Fruit fly (Drosophila melanogaster) whole organism, embryonic: ENCODE data around the gene Ald2.

ENCODE experiments used
- Awh ChIP-seq: fragments of 200-800 bp; sonication (Bioruptor generic); IDR thresholded peaks from 2 replicates; pipeline ENCODE4, ENCODE4 v1.3.6; 2022; ENCODE audit warnings: missing biosample characterization, missing genetic modification characterization
- B-H2 ChIP-seq: fragments of 200-800 bp; sonication (Bioruptor generic); optimal IDR thresholded peaks from 2 replicates; lab custom pipeline; 2018; ENCODE audit warnings: missing biosample characterization, mild to moderate bottlenecking, missing genetic modification characterization
- CG10267 ChIP-seq: fragments of 200-800 bp; sonication (Bioruptor generic); optimal IDR thresholded peaks from 2 replicates; lab custom pipeline; 2018; ENCODE audit warnings: missing biosample characterization, mild to moderate bottlenecking, missing genetic modification characterization, moderate library complexity
- CG11695 ChIP-seq: fragments of 200-800 bp; sonication (Bioruptor generic); IDR thresholded peaks from 3 replicates; pipeline ENCODE4 v1.3.6; 2022; ENCODE audit warnings: missing biosample characterization, missing genetic modification characterization
- CG13624 ChIP-seq: fragments of 200-800 bp; sonication (Bioruptor generic); optimal IDR thresholded peaks from 2 replicates; lab custom pipeline; 2016; ENCODE audit warnings: missing biosample characterization, missing genetic modification characterization
- CG14014 ChIP-seq: fragments of 200-800 bp; sonication (Bioruptor generic); IDR thresholded peaks from 2 replicates; pipeline ENCODE4 v1.3.6; 2022; ENCODE audit warnings: missing biosample characterization, missing genetic modification characterization
- CG14441 ChIP-seq: fragments of 200-800 bp; sonication (Bioruptor generic); IDR thresholded peaks from 2 replicates; pipeline ENCODE4 v1.3.6; 2022; ENCODE audit warnings: missing biosample characterization, missing genetic modification characterization
- CG16863 ChIP-seq: fragments of 200-800 bp; sonication (Bioruptor generic); optimal IDR thresholded peaks from 3 replicates; lab custom pipeline; 2016; ENCODE audit warnings: missing biosample characterization, missing genetic modification characterization
- CG17328 ChIP-seq: fragments of 200-800 bp; sonication (Bioruptor generic); IDR thresholded peaks from 2 replicates; pipeline ENCODE4 v1.3.6; 2022; ENCODE audit warnings: missing biosample characterization, missing genetic modification characterization
- CG17361 ChIP-seq: fragments of 200-800 bp; sonication (Bioruptor generic); IDR thresholded peaks from 3 replicates; pipeline ENCODE4 v1.3.6; 2022; ENCODE audit warnings: missing biosample characterization, missing genetic modification characterization
- CG1792 ChIP-seq: fragments of 200-800 bp; sonication (Bioruptor generic); optimal IDR thresholded peaks from 2 replicates; lab custom pipeline; 2016; ENCODE audit warnings: missing biosample characterization, missing genetic modification characterization
- CG18476 ChIP-seq: fragments of 200-800 bp; sonication (Bioruptor generic); optimal IDR thresholded peaks from 2 replicates; lab custom pipeline; 2016; ENCODE audit warnings: missing biosample characterization, mild to moderate bottlenecking, missing genetic modification characterization
- CG18599 ChIP-seq: fragments of 200-800 bp; sonication (Bioruptor generic); optimal IDR thresholded peaks from 3 replicates; lab custom pipeline; 2017; ENCODE audit warnings: missing biosample characterization, missing genetic modification characterization, mild to moderate bottlenecking, moderate library complexity, missing genetic modification reagents
- CG2889 ChIP-seq: fragments of 200-800 bp; sonication (Bioruptor generic); IDR thresholded peaks from 3 replicates; pipeline ENCODE4 v1.3.6; 2022; ENCODE audit warnings: missing biosample characterization, missing genetic modification characterization
- CG30431 ChIP-seq: fragments of 200-800 bp; sonication (Bioruptor generic); optimal IDR thresholded peaks from 2 replicates; lab custom pipeline; 2017; ENCODE audit warnings: missing biosample characterization, missing genetic modification characterization
- CG32532 ChIP-seq: fragments of 200-800 bp; sonication (Bioruptor generic); IDR thresholded peaks from 2 replicates; pipeline ENCODE4 v1.3.6; 2022; ENCODE audit warnings: missing biosample characterization, missing genetic modification characterization
- CG32772 ChIP-seq: fragments of 200-800 bp; sonication (Bioruptor generic); IDR thresholded peaks from 2 replicates; pipeline ENCODE4 v1.3.6; 2022; ENCODE audit warnings: missing biosample characterization, missing genetic modification characterization
- CG4404 ChIP-seq: fragments of 200-800 bp; sonication (Bioruptor generic); IDR thresholded peaks from 2 replicates; pipeline ENCODE4 v1.3.6; 2022; ENCODE audit warnings: missing biosample characterization, missing genetic modification characterization
- CG7556 ChIP-seq: fragments of 200-800 bp; sonication (Bioruptor generic); optimal IDR thresholded peaks from 2 replicates; lab custom pipeline; 2017; ENCODE audit warnings: missing biosample characterization, mild to moderate bottlenecking, missing genetic modification characterization
- CG7786 ChIP-seq: fragments of 200-800 bp; sonication (Bioruptor generic); optimal IDR thresholded peaks from 2 replicates; lab custom pipeline; 2016; ENCODE audit warnings: missing biosample characterization, missing genetic modification characterization
- CG9727 ChIP-seq: fragments of 200-800 bp; sonication (Bioruptor generic); optimal IDR thresholded peaks from 3 replicates; lab custom pipeline; 2017; ENCODE audit warnings: missing biosample characterization, mild to moderate bottlenecking, missing genetic modification characterization
- Drgx ChIP-seq: fragments of 200-800 bp; sonication (Bioruptor generic); IDR thresholded peaks from 2 replicates; pipeline ENCODE4 v1.3.6; 2022; ENCODE audit warnings: missing biosample characterization, missing genetic modification characterization
- Ets65A ChIP-seq: fragments of 200-800 bp; sonication (Bioruptor generic); peaks from one replicate; lab custom pipeline; 2016; ENCODE audit warnings: missing biosample characterization, missing genetic modification characterization
- HLH3B ChIP-seq: fragments of 200-800 bp; sonication (Bioruptor generic); IDR thresholded peaks from 2 replicates; pipeline ENCODE4 v1.3.6; 2022; ENCODE audit warnings: missing biosample characterization, missing genetic modification characterization
- Hsf ChIP-seq: fragments of 200-800 bp; sonication (Bioruptor generic); optimal IDR thresholded peaks from 3 replicates; lab custom pipeline; 2016; ENCODE audit warnings: missing biosample characterization, missing genetic modification characterization
- Lim3 ChIP-seq: fragments of 200-800 bp; sonication (Bioruptor generic); IDR thresholded peaks from 2 replicates; pipeline ENCODE4 v1.3.6; 2022; ENCODE audit warnings: missing biosample characterization, missing genetic modification characterization
- Myb ChIP-seq: fragments of 200-800 bp; sonication (Bioruptor generic); optimal IDR thresholded peaks from 2 replicates; lab custom pipeline; 2016; ENCODE audit warnings: missing biosample characterization, missing genetic modification characterization
- Neu2 ChIP-seq: fragments of 200-800 bp; sonication (Bioruptor generic); optimal IDR thresholded peaks from 3 replicates; lab custom pipeline; 2016; ENCODE audit warnings: missing biosample characterization, missing genetic modification characterization, borderline replicate concordance
- NfI ChIP-seq: fragments of 200-800 bp; sonication (Bioruptor generic); optimal IDR thresholded peaks from 3 replicates; lab custom pipeline; 2018; ENCODE audit warnings: missing biosample characterization, mild to moderate bottlenecking, missing genetic modification characterization, moderate library complexity
- Pdp1 ChIP-seq, 2 experiments: fragments of 200-800 bp; sonication (Bioruptor generic); optimal IDR thresholded peaks; 3 replicates each; lab custom pipeline; 2016; ENCODE audit warnings: missing biosample characterization in 2 of 2, missing genetic modification characterization in 2 of 2, mild to moderate bottlenecking in 1 of 2, moderate library complexity in 1 of 2
- Sox102F ChIP-seq: fragments of 200-800 bp; sonication (Bioruptor generic); optimal IDR thresholded peaks from 2 replicates; lab custom pipeline; 2018; ENCODE audit warnings: missing biosample characterization, mild to moderate bottlenecking, missing genetic modification characterization, moderate library complexity
- ab ChIP-seq: fragments of 200-800 bp; sonication (Bioruptor generic); optimal IDR thresholded peaks from 2 replicates; lab custom pipeline; 2016; ENCODE audit warnings: missing biosample characterization, missing genetic modification characterization
- bcd ChIP-seq: fragments of 200-800 bp; sonication (Bioruptor generic); optimal IDR thresholded peaks from 2 replicates; lab custom pipeline; 2017; ENCODE audit warnings: missing biosample characterization, mild to moderate bottlenecking, missing genetic modification characterization
- ci ChIP-seq: fragments of 200-800 bp; sonication (Bioruptor generic); IDR thresholded peaks from 3 replicates; pipeline ENCODE4 v1.3.6; 2022; ENCODE audit warnings: missing biosample characterization, missing genetic modification characterization
- dysf ChIP-seq: fragments of 200-800 bp; sonication (Bioruptor generic); IDR thresholded peaks from 3 replicates; pipeline ENCODE4 v1.3.6; 2022; ENCODE audit warnings: missing biosample characterization, missing genetic modification characterization
- h ChIP-seq: fragments of >200 bp; optimal IDR thresholded peaks from 2 replicates; lab custom pipeline; 2017
- hkb ChIP-seq, 2 experiments: fragments of 200-800 bp in 1 of 2; fragments of >200 bp in 1 of 2; sonication (Bioruptor generic) in 1 of 2; IDR thresholded peaks in 1 of 2; optimal IDR thresholded peaks in 1 of 2; 2 replicates each; pipeline versions ENCODE4 v1.3.6 to Lab custom; 2017 to 2022; ENCODE audit warnings: missing biosample characterization in 1 of 2, missing genetic modification characterization in 1 of 2
- kni ChIP-seq: fragments of 200-800 bp; sonication (Bioruptor generic); optimal IDR thresholded peaks from 3 replicates; lab custom pipeline; 2017; ENCODE audit warnings: mild to moderate bottlenecking, missing biosample characterization, missing genetic modification reagents, missing genetic modification characterization
- nau ChIP-seq: fragments of 200-800 bp; sonication (Bioruptor generic); optimal IDR thresholded peaks from 3 replicates; lab custom pipeline; 2017; ENCODE audit warnings: missing biosample characterization, mild to moderate bottlenecking, missing genetic modification characterization, missing genetic modification reagents
- nmo ChIP-seq: fragments of 200-800 bp; sonication (Bioruptor generic); optimal IDR thresholded peaks from 2 replicates; lab custom pipeline; 2018; ENCODE audit warnings: missing biosample characterization, mild to moderate bottlenecking, missing genetic modification characterization, moderate library complexity
- ranshi ChIP-seq: fragments of 200-800 bp; sonication (Bioruptor generic); IDR thresholded peaks from 2 replicates; pipeline ENCODE4 v1.3.6; 2022; ENCODE audit warnings: missing biosample characterization, missing genetic modification characterization
- sens ChIP-seq: fragments of 200-800 bp; sonication (Bioruptor generic); peaks from one replicate; lab custom pipeline; 2016; ENCODE audit warnings: missing biosample characterization, missing genetic modification characterization
- sisA ChIP-seq: fragments of 200-800 bp; sonication (Bioruptor generic); IDR thresholded peaks from 2 replicates; pipeline ENCODE4 v1.3.6; 2022; ENCODE audit warnings: missing biosample characterization, missing genetic modification characterization
- sna ChIP-seq: fragments of 200-800 bp; sonication (Bioruptor generic); IDR thresholded peaks from 2 replicates; pipeline ENCODE4 v1.3.6; 2022; ENCODE audit warnings: missing biosample characterization, missing genetic modification characterization; ENCODE audit not compliant: partially characterized antibody
- ssp ChIP-seq: fragments of 200-800 bp; sonication (Bioruptor generic); IDR thresholded peaks from 2 replicates; pipeline ENCODE4 v1.3.6; 2022; ENCODE audit warnings: missing biosample characterization, missing genetic modification characterization
- stc ChIP-seq: fragments of 200-800 bp; sonication (Bioruptor generic); IDR thresholded peaks from 2 replicates; pipeline ENCODE4 v1.3.6; 2022; ENCODE audit warnings: missing biosample characterization, missing genetic modification characterization
- ttk ChIP-seq: fragments of 200-800 bp; sonication (Bioruptor generic); IDR thresholded peaks from 2 replicates; pipeline ENCODE4 v2.1.2; 2022; ENCODE audit warnings: missing biosample characterization, missing genetic modification characterization
- unpg ChIP-seq: fragments of 200-800 bp; sonication (Bioruptor generic); optimal IDR thresholded peaks from 3 replicates; lab custom pipeline; 2018; ENCODE audit warnings: missing biosample characterization, mild to moderate bottlenecking, missing genetic modification characterization, moderate library complexity
- wor ChIP-seq: fragments of 200-800 bp; sonication (Bioruptor generic); IDR thresholded peaks from 2 replicates; pipeline ENCODE4 v1.3.6; 2022; ENCODE audit warnings: missing biosample characterization, missing genetic modification characterization
- zfh1 ChIP-seq: fragments of 200-800 bp; sonication (Bioruptor generic); IDR thresholded peaks from 3 replicates; pipeline ENCODE4 v1.3.6; 2022; ENCODE audit warnings: missing biosample characterization, missing genetic modification characterization

The Ald2 gene

dm6 chr3R:26436540-26436939 is 22.7 kb downstream of the Ald2 start (continued):
- TF ChIP-seq B-H2 (no peak), CG7556 (peak; percentile 36), Pdp1 (GFP tag; optimal IDR thresholded peaks at IDR 0.05; lab: Kevin White, UChicago) (peak; percentile 21 to 38), CG18599 (GFP tag; lab: Kevin White, UChicago) (peak; percentile 39), CG11695 (GFP tag; lab: Robert Waterston, UW) (peak; percentile 57; the same call in 1 of the 3 replicates), CG32532 (GFP tag; lab: Robert Waterston, UW) (0 out of 2 replicates have a peak, but pooled peaks have one; percentile 17), Lim3 (GFP tag; lab: Robert Waterston, UW) (no peak), NfI (peak; percentile 13), Myb (GFP tag; lab: Kevin White, UChicago) (peak; percentile 5), CG17328 (GFP tag; lab: Robert Waterston, UW) (peak; percentile 35; the same call in 1 of the 2 replicates), unpg (GFP tag; lab: Kevin White, UChicago) (peak; percentile 69), nau (peak; percentile 4), ranshi (GFP tag; lab: Robert Waterston, UW) (peak; percentile 43; the same call in 1 of the 2 replicates), Hsf (GFP tag; lab: Kevin White, UChicago) (peak; percentile 61), zfh1 (GFP tag; lab: Robert Waterston, UW) (0 out of 3 replicates have a peak, but pooled peaks have one; percentile 41), CG16863 (peak; percentile 20), bcd (GFP tag; lab: Kevin White, UChicago) (peak; percentile 18), sens (GFP tag; lab: Kevin White, UChicago) (peak; percentile 84), h (lab: Kevin White, UChicago) (no peak), ssp (GFP tag; lab: Robert Waterston, UW) (peak; percentile 56), ci (peak; percentile 74; the same call in 2 of the 3 replicates), CG1792 (GFP tag; lab: Kevin White, UChicago) (peak; percentile 40), HLH3B (GFP tag; lab: Robert Waterston, UW) (peak; percentile 50; the same call in 1 of the 2 replicates), sisA (GFP tag; lab: Robert Waterston, UW) (peak; percentile 47), CG17361 (GFP tag; lab: Robert Waterston, UW) (peak; percentile 44; the same call in 1 of the 3 replicates), CG2889 (GFP tag; lab: Robert Waterston, UW) (0 out of 3 replicates have a peak, but pooled peaks have one; percentile 22), Neu2 (GFP tag; lab: Kevin White, UChicago) (no peak), dysf (0 out of 3 replicates have a peak, but pooled peaks have one; percentile 40), CG4404 (GFP tag; lab: Robert Waterston, UW) (0 out of 2 replicates have a peak, but pooled peaks have one; percentile 33), CG14441 (GFP tag; lab: Robert Waterston, UW) (peak; percentile 30; the same call in 1 of the 2 replicates), CG14014 (GFP tag; lab: Robert Waterston, UW) (peak; percentile 43; the same call in 1 of the 2 replicates), hkb (optimal IDR thresholded peaks at IDR 0.05; lab: Kevin White, UChicago) (no peak), hkb (GFP tag; IDR thresholded peaks at IDR 0.05; lab: Robert Waterston, UW) (peak; percentile 62), Sox102F (GFP tag; lab: Kevin White, UChicago) (peak; percentile 77), stc (GFP tag; lab: Robert Waterston, UW) (peak; percentile 63), Awh (GFP tag; lab: Robert Waterston, UW) (peak; percentile 31; the same call in 1 of the 2 replicates), kni (GFP tag; lab: Kevin White, UChicago) (no peak), CG18476 (no peak), CG32772 (GFP tag; lab: Robert Waterston, UW) (0 out of 2 replicates have a peak, but pooled peaks have one; percentile 26), Drgx (peak; percentile 71; the same call in 1 of the 2 replicates), ab (GFP tag; lab: Kevin White, UChicago) (no peak), CG10267 (tag; lab: Kevin White, UChicago) (peak; percentile 13), CG13624 (GFP tag; lab: Kevin White, UChicago) (peak; percentile 22), sna (GFP tag; lab: Robert Waterston, UW) (no peak), wor (GFP tag; lab: Robert Waterston, UW) (0 out of 2 replicates have a peak, but pooled peaks have one; percentile 25), CG9727 (GFP tag; lab: Kevin White, UChicago) (peak; percentile 25), ttk (GFP tag; lab: Robert Waterston, UW) (peak; percentile 49; the same call in 1 of the 2 replicates), CG7786 (GFP tag; lab: Kevin White, UChicago) (peak; percentile 14), Ets65A (GFP tag; lab: Kevin White, UChicago) (peak; percentile 61), nmo (GFP tag; lab: Kevin White, UChicago) (peak; percentile 35), CG30431 (GFP tag; lab: Kevin White, UChicago) (no peak)
